Fruit fly (Drosophila melanogaster): ENCODE data around the gene Arr2.

The Arr2 gene

DNA sequence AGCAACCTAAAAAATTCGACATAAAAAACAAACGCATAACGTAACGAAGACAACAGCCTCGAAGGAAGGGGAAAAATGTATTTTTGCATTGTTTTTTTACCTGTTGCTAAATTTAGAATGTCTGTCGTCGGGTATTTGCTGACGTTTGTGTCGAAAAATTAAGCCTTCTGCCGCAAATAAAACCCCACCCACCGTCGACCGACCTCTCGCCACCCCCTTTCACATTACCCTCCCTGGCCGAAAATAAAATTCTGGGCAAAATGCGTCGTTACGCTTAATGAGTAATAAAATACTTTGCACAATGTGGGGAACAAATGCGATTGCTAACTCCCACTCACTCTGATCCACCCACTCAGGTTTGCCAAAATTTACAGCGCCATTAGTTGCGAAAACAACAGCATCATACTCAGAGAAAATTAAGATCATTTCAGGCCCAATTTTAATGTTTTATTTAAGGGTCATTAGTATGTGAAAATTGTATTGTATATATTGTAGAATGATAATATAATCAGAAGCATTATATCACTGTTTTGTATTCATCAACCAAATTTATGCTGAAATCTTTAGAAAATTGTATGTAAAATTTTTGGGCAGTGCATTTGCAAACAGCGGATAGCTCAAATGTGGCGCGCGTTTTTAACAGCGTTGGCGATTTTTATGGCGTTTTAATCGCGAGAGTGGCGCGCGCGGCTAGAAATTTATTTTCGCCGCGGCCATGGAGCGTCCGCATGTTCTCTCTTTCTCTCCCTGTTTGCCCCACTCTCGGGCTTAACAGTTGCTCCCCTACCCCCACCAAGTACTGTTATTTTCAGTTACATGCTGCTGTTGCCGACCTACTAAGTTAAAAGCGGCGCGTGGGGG is 23.7 kb upstream of the Arr2 start (continued):
- no peak for TF ChIP-seq CG17912 (GFP tag; optimal IDR thresholded peaks at IDR 0.05)
- TF ChIP-seq Drgx (GFP tag; IDR thresholded peaks at IDR 0.05), result peak; percentile 76
- TF ChIP-seq CG17361 (GFP tag; IDR thresholded peaks at IDR 0.05), result no peak
- TF ChIP-seq Hey (tag; optimal IDR thresholded peaks at IDR 0.05), result no peak
- TF ChIP-seq CG7357 (GFP tag; IDR thresholded peaks at IDR 0.05), result 0 out of 3 replicates have a peak, but pooled peaks have one; percentile 25
- TF ChIP-seq CG6689 (GFP tag; IDR thresholded peaks at IDR 0.05), result no peak
- TF ChIP-seq Sox102F (GFP tag; optimal IDR thresholded peaks at IDR 0.05), result peak; percentile 51
- no peak for TF ChIP-seq CG42726 (GFP tag; IDR thresholded peaks at IDR 0.05; ENCODE audit: partially characterized antibody)
- 0 out of 3 replicates have a peak, but pooled peaks have one; percentile 14 for TF ChIP-seq CG34224 (GFP tag; IDR thresholded peaks at IDR 0.05; ENCODE audit: partially characterized antibody)
- TF ChIP-seq CG33557 (GFP tag; optimal IDR thresholded peaks at IDR 0.05), result no peak
- no peak for TF ChIP-seq Sry-δ (GFP tag; optimal IDR thresholded peaks at IDR 0.05)
- no peak for TF ChIP-seq ara (GFP tag; IDR thresholded peaks at IDR 0.05)
- peak; percentile 20 to 24 for TF ChIP-seq Pdp1 (GFP tag; optimal IDR thresholded peaks at IDR 0.05)
- TF ChIP-seq CG12659 (GFP tag; optimal IDR thresholded peaks at IDR 0.05), result peak; percentile 23
- TF ChIP-seq CG4854 (GFP tag; optimal IDR thresholded peaks at IDR 0.05), result peak; percentile 36
- no peak for TF ChIP-seq vnd (GFP tag; IDR thresholded peaks at IDR 0.05; ENCODE audit: partially characterized antibody)
- peak; percentile 48; the same call in 1 of the 2 replicates for TF ChIP-seq CG14441 (GFP tag; IDR thresholded peaks at IDR 0.05)
- TF ChIP-seq CG16779 (GFP tag; IDR thresholded peaks at IDR 0.05), result no peak
- TF ChIP-seq CG17186 (GFP tag; optimal IDR thresholded peaks at IDR 0.05), result no peak
- TF ChIP-seq CG1792 (GFP tag; optimal IDR thresholded peaks at IDR 0.05), result no peak
- TF ChIP-seq zf30C (GFP tag; optimal IDR thresholded peaks at IDR 0.05), result peak; percentile 1
- no peak for TF ChIP-seq CG1647 (GFP tag; optimal IDR thresholded peaks at IDR 0.05)
- no peak for TF ChIP-seq CG9609 (GFP tag; optimal IDR thresholded peaks at IDR 0.05)
- no peak for TF ChIP-seq CG2129 (GFP tag; IDR thresholded peaks at IDR 0.05; ENCODE audit: partially characterized antibody)
- TF ChIP-seq Scr (GFP tag; IDR thresholded peaks at IDR 0.05; ENCODE audit: partially characterized antibody), result no peak
- peak; percentile 63 for TF ChIP-seq CG7839 (tag; optimal IDR thresholded peaks at IDR 0.05)
- no peak for TF ChIP-seq CG13287 (GFP tag; IDR thresholded peaks at IDR 0.05; ENCODE audit: partially characterized antibody)
- no peak for TF ChIP-seq CG10431 (GFP tag; optimal IDR thresholded peaks at IDR 0.05)
- TF ChIP-seq dati (GFP tag; IDR thresholded peaks at IDR 0.05), result no peak
- TF ChIP-seq eyg (GFP tag; optimal IDR thresholded peaks at IDR 0.05), result no peak
- TF ChIP-seq corto (GFP tag; optimal IDR thresholded peaks at IDR 0.05), result peak; percentile 14
- TF ChIP-seq ro (GFP tag; IDR thresholded peaks at IDR 0.05), result no peak
- no peak for TF ChIP-seq CG10274 (GFP tag; optimal IDR thresholded peaks at IDR 0.05)
- peak; percentile 72 for TF ChIP-seq CG9932 (GFP tag; IDR thresholded peaks at IDR 0.05)
- no peak for TF ChIP-seq CG12299 (tag; optimal IDR thresholded peaks at IDR 0.05)
- no peak for TF ChIP-seq Sox100B (GFP tag; optimal IDR thresholded peaks at IDR 0.05)
- no peak for TF ChIP-seq CG16863 (GFP tag; optimal IDR thresholded peaks at IDR 0.05)
- no peak for TF ChIP-seq CG1529 (GFP tag; optimal IDR thresholded peaks at IDR 0.05)
- TF ChIP-seq fd96Cb (tag; optimal IDR thresholded peaks at IDR 0.05), result no peak
- TF ChIP-seq wdn (GFP tag; IDR thresholded peaks at IDR 0.05), result peak; percentile 42; the same call in 1 of the 2 replicates
- 0 out of 2 replicates have a peak, but pooled peaks have one; percentile 35 for TF ChIP-seq CG17612 (GFP tag; IDR thresholded peaks at IDR 0.05)
- peak; percentile 5; the same call in 1 of the 2 replicates for TF ChIP-seq Oaz (GFP tag; IDR thresholded peaks at IDR 0.05)
- TF ChIP-seq salm (tag; optimal IDR thresholded peaks at IDR 0.05), result no peak
- no peak for TF ChIP-seq Stat92E (GFP tag; optimal IDR thresholded peaks at IDR 0.05)
- TF ChIP-seq caup (GFP tag; optimal IDR thresholded peaks at IDR 0.05; ENCODE audit: severe bottlenecking), result peak; percentile 41
- TF ChIP-seq slbo (GFP tag; IDR thresholded peaks at IDR 0.05), result peak; percentile 77
- TF ChIP-seq bowl (GFP tag; IDR thresholded peaks at IDR 0.05), result no peak
- TF ChIP-seq CG3847 (GFP tag; IDR thresholded peaks at IDR 0.05), result peak; percentile 59

Data from whole organism, embryonic.